Fruit fly (Drosophila melanogaster) whole organism, embryonic: ENCODE data around the gene Peritrophin-15a.

ENCODE experiments used
- Bdp1 ChIP-seq: fragments of 200-800 bp; sonication (Bioruptor generic); optimal IDR thresholded peaks from 3 replicates; lab custom pipeline; 2016; ENCODE audit warnings: missing biosample characterization, missing genetic modification characterization
- Bgb ChIP-seq: fragments of 200-800 bp; sonication (Bioruptor generic); IDR thresholded peaks from 2 replicates; pipeline ENCODE4 v1.3.6; 2022; ENCODE audit warnings: missing biosample characterization, missing genetic modification characterization; ENCODE audit not compliant: partially characterized antibody
- C15 ChIP-seq: fragments of 200-800 bp; sonication (Bioruptor generic); IDR thresholded peaks from 3 replicates; pipeline ENCODE4 v1.3.6; 2022; ENCODE audit warnings: missing biosample characterization, missing genetic modification characterization
- CG10979 ChIP-seq: fragments of 200-800 bp; sonication (Bioruptor generic); optimal IDR thresholded peaks from 2 replicates; lab custom pipeline; 2018; ENCODE audit warnings: missing biosample characterization, mild to moderate bottlenecking, missing genetic modification characterization, moderate library complexity
- CG12104 ChIP-seq: fragments of 200-800 bp; sonication (Bioruptor generic); optimal IDR thresholded peaks from 3 replicates; lab custom pipeline; 2016; ENCODE audit warnings: missing biosample characterization, missing genetic modification characterization
- CG14710 ChIP-seq: fragments of 200-800 bp; sonication (Bioruptor generic); optimal IDR thresholded peaks from 3 replicates; lab custom pipeline; 2019; ENCODE audit warnings: missing biosample characterization, mild to moderate bottlenecking, missing genetic modification characterization, moderate library complexity
- CG15514 ChIP-seq: fragments of 200-800 bp; sonication (Bioruptor generic); optimal IDR thresholded peaks from 3 replicates; lab custom pipeline; 2017; ENCODE audit warnings: missing biosample characterization, missing genetic modification characterization, mild to moderate bottlenecking, moderate library complexity, missing genetic modification reagents
- CG17361 ChIP-seq: fragments of 200-800 bp; sonication (Bioruptor generic); IDR thresholded peaks from 3 replicates; pipeline ENCODE4 v1.3.6; 2022; ENCODE audit warnings: missing biosample characterization, missing genetic modification characterization
- CG17829 ChIP-seq: fragments of 200-800 bp; optimal IDR thresholded peaks from 2 replicates; lab custom pipeline; 2019; ENCODE audit warnings: missing biosample characterization, mild to moderate bottlenecking, missing genetic modification characterization, moderate library complexity
- CG18599 ChIP-seq: fragments of 200-800 bp; sonication (Bioruptor generic); optimal IDR thresholded peaks from 3 replicates; lab custom pipeline; 2017; ENCODE audit warnings: missing biosample characterization, missing genetic modification characterization, mild to moderate bottlenecking, moderate library complexity, missing genetic modification reagents
- CG18619 ChIP-seq: fragments of 200-800 bp; sonication (Bioruptor generic); optimal IDR thresholded peaks from 3 replicates; lab custom pipeline; 2017; ENCODE audit warnings: missing biosample characterization, mild to moderate bottlenecking, missing genetic modification characterization
- CG2889 ChIP-seq: fragments of 200-800 bp; sonication (Bioruptor generic); IDR thresholded peaks from 3 replicates; pipeline ENCODE4 v1.3.6; 2022; ENCODE audit warnings: missing biosample characterization, missing genetic modification characterization
- CG30403 ChIP-seq: fragments of 200-800 bp; sonication (Bioruptor generic); optimal IDR thresholded peaks from 3 replicates; lab custom pipeline; 2016; ENCODE audit warnings: missing biosample characterization, missing genetic modification characterization
- CG6254 ChIP-seq: fragments of 200-800 bp; sonication (Bioruptor generic); optimal IDR thresholded peaks from 3 replicates; lab custom pipeline; 2017; ENCODE audit warnings: mild to moderate bottlenecking, missing biosample characterization, missing genetic modification reagents, missing genetic modification characterization
- CG6272 ChIP-seq: fragments of 200-800 bp; sonication (Bioruptor generic); IDR thresholded peaks from 2 replicates; pipeline ENCODE4 v1.3.6; 2022; ENCODE audit warnings: missing biosample characterization, missing genetic modification characterization
- CG6689 ChIP-seq: fragments of 200-800 bp; sonication (Bioruptor generic); IDR thresholded peaks from 2 replicates; pipeline ENCODE4 v1.3.6; 2022; ENCODE audit warnings: missing biosample characterization, missing genetic modification characterization
- CG6791 ChIP-seq: fragments of 200-800 bp; sonication (Bioruptor generic); IDR thresholded peaks from 3 replicates; pipeline ENCODE4 v1.3.6; 2022; ENCODE audit warnings: missing biosample characterization, missing genetic modification characterization; ENCODE audit not compliant: partially characterized antibody
- CG7556 ChIP-seq: fragments of 200-800 bp; sonication (Bioruptor generic); optimal IDR thresholded peaks from 2 replicates; lab custom pipeline; 2017; ENCODE audit warnings: missing biosample characterization, mild to moderate bottlenecking, missing genetic modification characterization
- CG7839 ChIP-seq: fragments of 200-800 bp; sonication (Bioruptor generic); optimal IDR thresholded peaks from 3 replicates; lab custom pipeline; 2018; ENCODE audit warnings: missing biosample characterization, mild to moderate bottlenecking, missing genetic modification characterization, moderate library complexity
- Dad ChIP-seq: fragments of 200-800 bp; sonication (Bioruptor generic); optimal IDR thresholded peaks from 3 replicates; lab custom pipeline; 2016; ENCODE audit warnings: missing biosample characterization, missing genetic modification characterization
- Dbx ChIP-seq: fragments of 200-800 bp; sonication (Bioruptor generic); IDR thresholded peaks from 3 replicates; pipeline ENCODE4 v1.3.6; 2022; ENCODE audit warnings: missing biosample characterization, missing genetic modification characterization
- Dip2 ChIP-seq: fragments of 200-800 bp; sonication (Bioruptor generic); IDR thresholded peaks from 2 replicates; pipeline ENCODE4 v1.3.6; 2022; ENCODE audit warnings: missing biosample characterization, missing genetic modification characterization
- HLH54F ChIP-seq: fragments of 200-800 bp; sonication (Bioruptor generic); optimal IDR thresholded peaks from 3 replicates; lab custom pipeline; 2016; ENCODE audit warnings: missing biosample characterization, missing genetic modification characterization
- NfI ChIP-seq: fragments of 200-800 bp; sonication (Bioruptor generic); optimal IDR thresholded peaks from 3 replicates; lab custom pipeline; 2018; ENCODE audit warnings: missing biosample characterization, mild to moderate bottlenecking, missing genetic modification characterization, moderate library complexity
- PHDP ChIP-seq: fragments of 200-800 bp; sonication (Bioruptor generic); optimal IDR thresholded peaks from 3 replicates; lab custom pipeline; 2018; ENCODE audit warnings: missing biosample characterization, mild to moderate bottlenecking, missing genetic modification characterization, moderate library complexity
- Pdp1 ChIP-seq, 2 experiments: fragments of 200-800 bp; sonication (Bioruptor generic); optimal IDR thresholded peaks; 3 replicates each; lab custom pipeline; 2016; ENCODE audit warnings: missing biosample characterization in 2 of 2, missing genetic modification characterization in 2 of 2, mild to moderate bottlenecking in 1 of 2, moderate library complexity in 1 of 2
- Poxn ChIP-seq: fragments of 200-800 bp; sonication (Bioruptor generic); IDR thresholded peaks from 2 replicates; pipeline ENCODE4 v1.3.6; 2022; ENCODE audit warnings: missing biosample characterization, missing genetic modification characterization
- Sox100B ChIP-seq: fragments of 200-800 bp; sonication (Bioruptor generic); optimal IDR thresholded peaks from 3 replicates; lab custom pipeline; 2018; ENCODE audit warnings: missing biosample characterization, mild to moderate bottlenecking, missing genetic modification characterization
- Sox102F ChIP-seq: fragments of 200-800 bp; sonication (Bioruptor generic); optimal IDR thresholded peaks from 2 replicates; lab custom pipeline; 2018; ENCODE audit warnings: missing biosample characterization, mild to moderate bottlenecking, missing genetic modification characterization, moderate library complexity
- ap ChIP-seq: fragments of 200-800 bp; sonication (Bioruptor generic); IDR thresholded peaks from 2 replicates; pipeline ENCODE4 v1.3.6; 2022; ENCODE audit warnings: missing biosample characterization, missing genetic modification characterization
- ash1 ChIP-seq: fragments of 200-800 bp; sonication (Bioruptor generic); optimal IDR thresholded peaks from 2 replicates; lab custom pipeline; 2018; ENCODE audit warnings: missing biosample characterization, mild to moderate bottlenecking, missing genetic modification characterization
- ato ChIP-seq: fragments of 200-800 bp; sonication (Bioruptor generic); IDR thresholded peaks from 2 replicates; pipeline ENCODE4 v1.3.6; 2022; ENCODE audit warnings: missing biosample characterization, missing genetic modification characterization; ENCODE audit not compliant: partially characterized antibody
- bbx ChIP-seq: fragments of 200-800 bp; sonication (Bioruptor generic); IDR thresholded peaks from 2 replicates; pipeline ENCODE4 v1.3.6; 2022; ENCODE audit warnings: missing biosample characterization, missing genetic modification characterization; ENCODE audit not compliant: partially characterized antibody
- cad ChIP-seq: fragments of >200 bp; optimal IDR thresholded peaks from 2 replicates; lab custom pipeline; 2017; ENCODE audit warnings: missing biosample characterization, missing genetic modification characterization
- corto ChIP-seq: fragments of 200-800 bp; sonication (Bioruptor generic); optimal IDR thresholded peaks from 2 replicates; lab custom pipeline; 2016; ENCODE audit warnings: missing biosample characterization, mild to moderate bottlenecking, missing genetic modification characterization, moderate library complexity
- dan ChIP-seq: fragments of 200-800 bp; sonication (Bioruptor generic); IDR thresholded peaks from 2 replicates; pipeline ENCODE4 v1.3.6; 2022; ENCODE audit warnings: missing biosample characterization, missing genetic modification characterization
- gfzf ChIP-seq: fragments of 200-800 bp; sonication (Bioruptor generic); optimal IDR thresholded peaks from 2 replicates; lab custom pipeline; 2016; ENCODE audit warnings: missing biosample characterization, mild to moderate bottlenecking, missing genetic modification characterization, moderate library complexity
- ind ChIP-seq: fragments of 200-800 bp; sonication (Bioruptor generic); optimal IDR thresholded peaks from 3 replicates; lab custom pipeline; 2016; ENCODE audit warnings: missing biosample characterization, missing genetic modification characterization
- mld ChIP-seq: fragments of 200-800 bp; sonication (Bioruptor generic); IDR thresholded peaks from 3 replicates; pipeline ENCODE4 v1.3.6; 2022; ENCODE audit warnings: missing biosample characterization, missing genetic modification characterization; ENCODE audit not compliant: partially characterized antibody
- odd ChIP-seq: fragments of 200-800 bp; sonication (Bioruptor generic); optimal IDR thresholded peaks from 2 replicates; lab custom pipeline; 2017; ENCODE audit warnings: missing biosample characterization, mild to moderate bottlenecking, missing genetic modification characterization
- pum ChIP-seq: fragments of 200-800 bp; sonication (Bioruptor generic); optimal IDR thresholded peaks from 2 replicates; lab custom pipeline; 2016; ENCODE audit warnings: missing biosample characterization, missing genetic modification characterization
- seq ChIP-seq: fragments of 200-800 bp; sonication (Bioruptor generic); IDR thresholded peaks from 2 replicates; pipeline ENCODE4 v1.3.6; 2022; ENCODE audit warnings: missing biosample characterization, missing genetic modification characterization
- sisA ChIP-seq: fragments of 200-800 bp; sonication (Bioruptor generic); IDR thresholded peaks from 2 replicates; pipeline ENCODE4 v1.3.6; 2022; ENCODE audit warnings: missing biosample characterization, missing genetic modification characterization
- sqz ChIP-seq: fragments of 200-800 bp; sonication (Bioruptor generic); optimal IDR thresholded peaks from 3 replicates; lab custom pipeline; 2018; ENCODE audit warnings: missing biosample characterization, mild to moderate bottlenecking, missing genetic modification characterization
- trem ChIP-seq: fragments of 200-800 bp; optimal IDR thresholded peaks from 3 replicates; lab custom pipeline; 2019; ENCODE audit warnings: missing biosample characterization, mild to moderate bottlenecking, missing genetic modification characterization, moderate library complexity
- unc-4 ChIP-seq: fragments of 200-800 bp; sonication (Bioruptor generic); IDR thresholded peaks from 2 replicates; pipeline ENCODE4 v1.3.6; 2022; ENCODE audit warnings: missing biosample characterization, missing genetic modification characterization; ENCODE audit not compliant: partially characterized antibody
- vvl ChIP-seq: fragments of 200-800 bp; sonication (Bioruptor generic); IDR thresholded peaks from 2 replicates; pipeline ENCODE4 v1.3.6; 2022; ENCODE audit warnings: missing biosample characterization, missing genetic modification characterization
- wdn ChIP-seq: fragments of 200-800 bp; sonication (Bioruptor generic); IDR thresholded peaks from 2 replicates; pipeline ENCODE4 v1.3.6; 2022; ENCODE audit warnings: missing biosample characterization, missing genetic modification characterization
- zen ChIP-seq: fragments of 200-800 bp; sonication (Bioruptor generic); optimal IDR thresholded peaks from 3 replicates; lab custom pipeline; 2018; ENCODE audit warnings: missing biosample characterization, mild to moderate bottlenecking, missing genetic modification characterization, moderate library complexity

Gene Peritrophin-15a

DNA sequence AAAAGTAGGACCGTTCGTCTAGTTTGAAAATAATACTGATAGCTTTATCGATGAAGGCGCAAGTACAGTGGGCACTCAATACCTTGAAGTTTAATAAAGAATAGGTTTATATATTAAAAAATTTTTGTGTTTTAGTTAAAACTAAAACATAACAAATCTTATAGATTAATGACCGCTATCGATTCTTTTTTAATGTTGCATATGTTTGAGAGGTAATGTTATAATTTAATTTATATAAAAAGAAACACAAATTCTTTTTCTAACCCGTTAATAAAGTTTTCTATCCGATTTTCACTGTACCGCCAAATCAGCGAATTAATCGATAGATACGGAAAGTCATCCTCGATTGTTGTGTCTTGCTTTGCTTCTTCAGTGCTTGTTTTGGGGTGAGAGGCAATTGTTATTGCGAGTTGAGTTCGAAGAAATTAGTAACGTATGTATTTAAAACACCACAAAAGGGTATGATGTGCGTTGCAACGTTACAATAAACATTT is 11.7 kb downstream of the Peritrophin-15a start, which contains the start of the genes Dad1 and CG13384 (continued):
- peak; percentile 93 for TF ChIP-seq trem (tag; lab: Kevin White, UChicago)
- peak; percentile 78 for TF ChIP-seq ap (GFP tag; lab: Robert Waterston, UW)
- TF ChIP-seq mld: no peak
- TF ChIP-seq Bdp1 (GFP tag; lab: Kevin White, UChicago): peak; percentile 63
- TF ChIP-seq seq (GFP tag; lab: Robert Waterston, UW): peak; percentile 91
- TF ChIP-seq CG7556: peak; percentile 94
- peak; percentile 48 for TF ChIP-seq pum (GFP tag; lab: Kevin White, UChicago)
- TF ChIP-seq Bgb (GFP tag; lab: Robert Waterston, UW): peak; percentile 47; the same call in 1 of the 2 replicates
- peak; percentile 90 for TF ChIP-seq CG6272 (GFP tag; lab: Robert Waterston, UW)
- no peak; the same call in 2 of the 3 replicates for TF ChIP-seq CG6791 (GFP tag; lab: Robert Waterston, UW)
- peak; percentile 94 for TF ChIP-seq CG6689 (GFP tag; lab: Robert Waterston, UW)
- peak; percentile 96 for TF ChIP-seq CG17829
- TF ChIP-seq CG14710: peak; percentile 96
- TF ChIP-seq bbx (GFP tag; lab: Robert Waterston, UW): no peak; the same call in 1 of the 2 replicates
- TF ChIP-seq HLH54F: peak; percentile 64
- TF ChIP-seq CG18599 (GFP tag; lab: Kevin White, UChicago): peak; percentile 96
- peak; percentile 87 for TF ChIP-seq odd
- peak; percentile 96 for TF ChIP-seq PHDP (tag; lab: Kevin White, UChicago)
- TF ChIP-seq gfzf: peak; percentile 65
- peak; percentile 49 to 74 for TF ChIP-seq Pdp1 (GFP tag; optimal IDR thresholded peaks at IDR 0.05; lab: Kevin White, UChicago)
- peak; percentile 84 for TF ChIP-seq CG2889 (GFP tag; lab: Robert Waterston, UW)
- TF ChIP-seq CG30403: peak; percentile 96
- no peak for TF ChIP-seq ash1 (GFP tag; lab: Kevin White, UChicago)
- TF ChIP-seq unc-4 (GFP tag; lab: Robert Waterston, UW): 0 out of 2 replicates have a peak, but pooled peaks have one; percentile 51
- TF ChIP-seq vvl (GFP tag; lab: Robert Waterston, UW): peak; percentile 95
- TF ChIP-seq CG12104 (GFP tag; lab: Kevin White, UChicago): peak; percentile 80
- peak; percentile 86 for TF ChIP-seq corto (GFP tag; lab: Kevin White, UChicago)
- no peak for TF ChIP-seq cad (GFP tag; lab: Kevin White, UChicago)
- TF ChIP-seq Poxn (GFP tag; lab: Robert Waterston, UW): peak; percentile 79
- TF ChIP-seq NfI (GFP tag; lab: Kevin White, UChicago): peak; percentile 91
- TF ChIP-seq CG10979 (tag; lab: Kevin White, UChicago): peak; percentile 90
- peak; percentile 98 for TF ChIP-seq CG17361 (GFP tag; lab: Robert Waterston, UW)
- TF ChIP-seq Dad: peak; percentile 44
- TF ChIP-seq CG6254 (GFP tag; lab: Kevin White, UChicago): peak; percentile 71
- TF ChIP-seq CG7839 (tag; lab: Kevin White, UChicago): peak; percentile 96
- peak; percentile 93 for TF ChIP-seq Dbx
- TF ChIP-seq zen (tag; lab: Kevin White, UChicago): peak; percentile 89
- TF ChIP-seq C15 (GFP tag; lab: Robert Waterston, UW): peak; percentile 68; the same call in 1 of the 3 replicates
- TF ChIP-seq ato (GFP tag; lab: Robert Waterston, UW): 0 out of 2 replicates have a peak, but pooled peaks have one; percentile 23
- TF ChIP-seq sqz: peak; percentile 84
- peak; percentile 93 for TF ChIP-seq Sox100B (GFP tag; lab: Kevin White, UChicago)
- peak; percentile 88 for TF ChIP-seq sisA (GFP tag; lab: Robert Waterston, UW)
- 0 out of 2 replicates have a peak, but pooled peaks have one; percentile 35 for TF ChIP-seq Dip2 (GFP tag; lab: Robert Waterston, UW)
- TF ChIP-seq dan (GFP tag; lab: Robert Waterston, UW): peak; percentile 63
- peak; percentile 89 for TF ChIP-seq CG15514 (GFP tag; lab: Kevin White, UChicago)
- peak; percentile 93 for TF ChIP-seq CG18619 (GFP tag; lab: Kevin White, UChicago)
- peak; percentile 92 for TF ChIP-seq ind
- TF ChIP-seq wdn (GFP tag; lab: Robert Waterston, UW): peak; percentile 86
- TF ChIP-seq Sox102F (GFP tag; lab: Kevin White, UChicago): peak; percentile 91
